Fruit fly (Drosophila melanogaster) Kc167 (cell line): ENCODE results near the gene CG14668.

ENCODE experiments used
- Myc ChIP-seq: fragments of >200 bp; optimal IDR thresholded peaks from 2 replicates; lab custom pipeline; 2017; ENCODE audit warnings: missing external identifiers
- Sin3A ChIP-seq: fragments of >200 bp; optimal IDR thresholded peaks from 2 replicates; lab custom pipeline; 2018; ENCODE audit warnings: missing external identifiers
- h ChIP-seq: fragments of >200 bp; optimal IDR thresholded peaks from 3 replicates; lab custom pipeline; 2018; ENCODE audit warnings: missing external identifiers
- insv ChIP-seq: fragments of >200 bp; optimal IDR thresholded peaks from 3 replicates; lab custom pipeline; 2018; ENCODE audit warnings: missing external identifiers
- psq ChIP-seq: fragments of >200 bp; optimal IDR thresholded peaks from 2 replicates; lab custom pipeline; 2017; ENCODE audit warnings: missing external identifiers
- ttk ChIP-seq: sonication (Bioruptor generic); optimal IDR thresholded peaks from 2 replicates; lab custom pipeline; 2017; ENCODE audit warnings: missing external identifiers

The CG14668 gene

dm6 chr3R:5393742-5394391, 6.4 kb upstream of the CG14668 start, which contains the start of gene CG1172:
Gene CG1172, plus strand, starts transcription at chr3R:5393922.
- TF ChIP-seq ttk (lab: Kevin White, UChicago) (no peak), h (lab: Kevin White, UChicago) (no peak), Myc (lab: Kevin White, UChicago) (no peak), Sin3A (lab: Kevin White, UChicago) (no peak), insv (lab: Kevin White, UChicago) (no peak), psq (lab: Kevin White, UChicago) (no peak)

- TF ChIP-seq psq (lab: Kevin White, UChicago) (no peak), insv (lab: Kevin White, UChicago) (no peak), h (lab: Kevin White, UChicago) (no peak)
These were observed 5.2 kb upstream of the CG14668 start, which contains the start of gene kkv for dm6 chr3R:5392621-5393020. Gene kkv, minus strand, starts transcription at chr3R:5392866.

- TF ChIP-seq psq (lab: Kevin White, UChicago) (no peak), Sin3A (lab: Kevin White, UChicago) (no peak), h (lab: Kevin White, UChicago) (no peak), ttk (lab: Kevin White, UChicago) (no peak), insv (lab: Kevin White, UChicago) (no peak), Myc (lab: Kevin White, UChicago) (no peak)
These were observed 4.6 kb upstream of the CG14668 start for dm6 chr3R:5392033-5392432.

- TF ChIP-seq ttk (lab: Kevin White, UChicago) (no peak), Myc (lab: Kevin White, UChicago) (no peak), psq (lab: Kevin White, UChicago) (no peak), insv (lab: Kevin White, UChicago) (no peak), Sin3A (lab: Kevin White, UChicago) (no peak), h (lab: Kevin White, UChicago) (no peak)
These were observed 2.7 kb upstream of the CG14668 start for dm6 chr3R:5390095-5390663.

- TF ChIP-seq ttk (lab: Kevin White, UChicago) (no peak), Sin3A (lab: Kevin White, UChicago) (no peak), insv (lab: Kevin White, UChicago) (no peak), psq (lab: Kevin White, UChicago) (no peak), Myc (lab: Kevin White, UChicago) (no peak), h (lab: Kevin White, UChicago) (no peak)
These were observed 2.0 kb upstream of the CG14668 start for dm6 chr3R:5389435-5389834.

DNA sequence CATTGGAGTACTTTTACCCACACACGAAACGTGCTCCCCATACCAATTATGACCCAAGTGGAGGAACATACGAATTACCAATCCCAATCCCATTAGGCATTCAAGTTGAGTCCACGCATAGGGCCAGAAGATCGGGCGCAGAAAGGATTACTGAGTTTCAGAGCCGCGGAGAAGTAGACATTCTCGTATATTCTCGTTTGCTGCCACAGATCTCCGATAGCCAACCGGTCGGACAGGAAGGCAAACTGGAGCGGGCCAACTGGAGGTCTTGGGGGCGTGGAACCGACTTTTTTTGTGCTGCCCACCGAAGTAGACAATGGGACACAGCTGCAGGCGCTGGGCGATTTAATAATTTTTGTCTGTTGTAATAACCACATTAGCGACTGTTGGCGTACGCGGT, 1.6 kb upstream of the CG14668 start:
- no peak for TF ChIP-seq Sin3A (lab: Kevin White, UChicago)
- no peak for TF ChIP-seq h (lab: Kevin White, UChicago)
- no peak for TF ChIP-seq psq (lab: Kevin White, UChicago)
- TF ChIP-seq insv (lab: Kevin White, UChicago): no peak
- no peak for TF ChIP-seq ttk (lab: Kevin White, UChicago)
- TF ChIP-seq Myc (lab: Kevin White, UChicago): no peak

dm6 chr3R:5387996-5388395, 532 bp upstream of the CG14668 start:
- TF ChIP-seq h (lab: Kevin White, UChicago) (no peak), psq (lab: Kevin White, UChicago) (no peak), ttk (lab: Kevin White, UChicago) (no peak), Sin3A (lab: Kevin White, UChicago) (no peak), insv (lab: Kevin White, UChicago) (no peak), Myc (lab: Kevin White, UChicago) (no peak)

- TF ChIP-seq h (lab: Kevin White, UChicago): no peak
- no peak for TF ChIP-seq insv (lab: Kevin White, UChicago)
- no peak for TF ChIP-seq Sin3A (lab: Kevin White, UChicago)
- TF ChIP-seq Myc (lab: Kevin White, UChicago): no peak
- no peak for TF ChIP-seq ttk (lab: Kevin White, UChicago)
- TF ChIP-seq psq (lab: Kevin White, UChicago): no peak
These were observed 1.7 kb downstream of the CG14668 start for dm6 chr3R:5385761-5386160.

dm6 chr3R:5376612-5377011, 10.9 kb downstream of the CG14668 start, which contains the start of gene 7B2:
Gene 7B2, plus strand, starts transcription at chr3R:5376780.
- no peak for TF ChIP-seq Myc (lab: Kevin White, UChicago)
- TF ChIP-seq psq (lab: Kevin White, UChicago): no peak
- TF ChIP-seq insv (lab: Kevin White, UChicago): no peak
- no peak for TF ChIP-seq ttk (lab: Kevin White, UChicago)
- no peak for TF ChIP-seq Sin3A (lab: Kevin White, UChicago)
- TF ChIP-seq h (lab: Kevin White, UChicago): no peak

dm6 chr3R:5374720-5375119, 12.7 kb downstream of the CG14668 start, which contains the start of the genes hd and CG14667:
Gene hd, minus strand, starts transcription at chr3R:5374962.
Gene CG14667, plus strand, starts transcription at chr3R:5375022.
- TF ChIP-seq h (lab: Kevin White, UChicago) (no peak), ttk (lab: Kevin White, UChicago) (no peak), Myc (lab: Kevin White, UChicago) (no peak), insv (lab: Kevin White, UChicago) (no peak), psq (lab: Kevin White, UChicago) (no peak), Sin3A (lab: Kevin White, UChicago) (no peak)

- TF ChIP-seq psq (lab: Kevin White, UChicago): peak; percentile 1
- TF ChIP-seq ttk (lab: Kevin White, UChicago): no peak
These were observed 15.9 kb downstream of the CG14668 start, which contains the start of gene Polr2F for dm6 chr3R:5371563-5371962. Gene Polr2F, plus strand, starts transcription at chr3R:5371795.
